Fruit fly (Drosophila melanogaster): ENCODE measurements around the gene sstn.
A peak's percentile ranks its signal among the peaks of the same experiment; 100 is the strongest.

sstn gene

dm6 chr3L:15051325-15051724, 43.2 kb downstream of the sstn start, which contains the start of gene CG43679:
Gene CG43679 (minus strand): TSS chr3L:15051425.
- TF ChIP-seq CG17912 (GFP tag; optimal IDR thresholded peaks at IDR 0.05): no peak

DNA sequence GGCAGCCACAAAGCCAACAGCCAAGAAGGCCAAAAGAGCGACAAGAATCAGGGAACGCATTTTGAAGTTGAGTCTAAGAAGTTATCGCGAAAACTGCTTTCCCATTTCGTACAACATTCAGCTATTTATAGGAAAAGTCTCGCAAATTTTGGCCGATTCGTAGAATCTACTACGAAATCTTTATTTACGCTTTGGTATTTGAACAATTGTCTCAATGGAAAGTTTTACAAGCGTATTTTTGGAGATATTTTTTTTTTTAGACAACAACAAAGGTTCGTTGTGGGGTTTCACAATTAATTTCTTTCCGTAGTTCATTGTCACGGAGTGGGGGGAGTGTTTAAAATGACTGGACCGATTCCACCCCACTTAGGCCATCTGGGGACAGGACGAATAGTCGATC, 43.8 kb downstream of the sstn start, which contains the start of gene CG12310:
TSS of gene CG12310 (minus strand) at position 101 of the 400 bp plus-strand sequence.
- no peak for TF ChIP-seq Poxn (GFP tag; IDR thresholded peaks at IDR 0.05)
- peak; percentile 45 for TF ChIP-seq CG18599 (GFP tag; optimal IDR thresholded peaks at IDR 0.05)
- no peak for TF ChIP-seq Dll (GFP tag; IDR thresholded peaks at IDR 0.05; ENCODE audit: partially characterized antibody)
- no peak for TF ChIP-seq CHES-1-like (GFP tag; optimal IDR thresholded peaks at IDR 0.05)
- TF ChIP-seq CG8478 (optimal IDR thresholded peaks at IDR 0.05): no peak
- TF ChIP-seq p53 (GFP tag; optimal IDR thresholded peaks at IDR 0.05): no peak
- peak; percentile 20 for TF ChIP-seq lab (GFP tag; optimal IDR thresholded peaks at IDR 0.05)
- TF ChIP-seq hth (optimal IDR thresholded peaks at IDR 0.05): no peak
- TF ChIP-seq CG13775 (GFP tag; optimal IDR thresholded peaks at IDR 0.05): no peak
- no peak for TF ChIP-seq CG30403 (GFP tag; optimal IDR thresholded peaks at IDR 0.05)
- peak; percentile 0 for TF ChIP-seq Hmr (GFP tag; optimal IDR thresholded peaks at IDR 0.05)
- no peak for TF ChIP-seq fd3F (GFP tag; optimal IDR thresholded peaks at IDR 0.05)
- TF ChIP-seq D19B (GFP tag; optimal IDR thresholded peaks at IDR 0.05): no peak
- no peak for TF ChIP-seq CG7745 (tag; optimal IDR thresholded peaks at IDR 0.05)
- no peak for TF ChIP-seq CG30020 (tag; optimal IDR thresholded peaks at IDR 0.05)
- no peak for TF ChIP-seq CG6813 (GFP tag; optimal IDR thresholded peaks at IDR 0.05)

DNA sequence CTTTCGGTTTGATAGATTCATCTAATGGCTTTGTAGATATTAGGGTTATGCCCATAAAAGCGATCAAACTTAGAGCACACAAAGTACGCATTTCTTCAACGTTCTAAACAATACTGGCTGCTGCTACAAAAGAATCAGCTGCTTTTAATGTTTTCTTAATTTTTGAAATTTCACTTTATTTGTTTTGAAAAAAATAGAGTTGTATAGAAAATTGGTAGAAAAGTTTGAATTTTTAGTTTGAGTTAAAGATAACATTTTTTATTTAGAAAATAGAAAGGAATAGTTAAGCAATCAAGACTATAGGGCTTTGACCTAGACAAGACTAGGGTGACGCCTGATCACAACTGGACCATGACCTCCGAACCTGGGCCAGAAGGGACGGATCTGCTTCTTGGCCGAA, 44.4 kb downstream of the sstn start, which contains the start of gene CG18581:
TSS of gene CG18581 (minus strand) at position 101 of the 400 bp plus-strand sequence.
- no peak for TF ChIP-seq fu2 (GFP tag; optimal IDR thresholded peaks at IDR 0.05)
- TF ChIP-seq Ets65A (GFP tag): peak; percentile 36

dm6 chr3L:15049395-15049794, 45.1 kb downstream of the sstn start, which contains the start of gene CG43678:
Gene CG43678 (minus strand): TSS chr3L:15049495.
- TF ChIP-seq CG18599 (GFP tag; optimal IDR thresholded peaks at IDR 0.05): peak; percentile 11
- no peak for TF ChIP-seq eve (GFP tag; optimal IDR thresholded peaks at IDR 0.05)

DNA sequence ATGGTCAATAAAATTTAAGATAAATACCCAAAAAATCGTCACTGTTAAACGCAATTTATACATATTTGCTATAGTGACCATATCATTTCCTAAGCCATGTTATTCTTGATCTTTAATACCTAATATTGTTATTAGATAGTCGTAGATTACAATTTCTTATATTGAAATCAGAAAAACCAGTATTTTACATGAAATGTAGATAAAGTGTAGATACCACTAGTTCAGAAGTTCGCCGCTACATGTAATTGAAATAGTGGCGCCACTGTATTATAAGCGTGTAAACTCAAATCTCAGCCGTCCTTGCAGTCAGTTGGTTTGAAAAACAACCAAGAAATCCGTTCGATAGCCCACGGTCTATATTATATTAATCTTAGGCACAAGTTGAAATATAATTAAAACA, 46.4 kb downstream of the sstn start:
- no peak for TF ChIP-seq eyg (GFP tag; optimal IDR thresholded peaks at IDR 0.05)
- no peak for TF ChIP-seq row (GFP tag; IDR thresholded peaks at IDR 0.05)
- TF ChIP-seq corto (GFP tag; optimal IDR thresholded peaks at IDR 0.05): no peak
- no peak for TF ChIP-seq cas (GFP tag; IDR thresholded peaks at IDR 0.05)
- no peak for TF ChIP-seq gsb (GFP tag; IDR thresholded peaks at IDR 0.05)
- TF ChIP-seq da (GFP tag; optimal IDR thresholded peaks at IDR 0.05): no peak
- TF ChIP-seq Neu2 (GFP tag; optimal IDR thresholded peaks at IDR 0.05; ENCODE audit: borderline replicate concordance): no peak
- TF ChIP-seq CG7963 (GFP tag; IDR thresholded peaks at IDR 0.05; ENCODE audit: partially characterized antibody): peak; percentile 62; the same call in 1 of the 3 replicates
- TF ChIP-seq CG17829 (tag; optimal IDR thresholded peaks at IDR 0.05): peak; percentile 2
- no peak for TF ChIP-seq oc (tag; optimal IDR thresholded peaks at IDR 0.05)
- no peak for TF ChIP-seq CG34224 (GFP tag; IDR thresholded peaks at IDR 0.05; ENCODE audit: partially characterized antibody)
- TF ChIP-seq hbn (GFP tag; IDR thresholded peaks at IDR 0.05; ENCODE audit: partially characterized antibody): no peak
- no peak for TF ChIP-seq lov (optimal IDR thresholded peaks at IDR 0.05)
- no peak for TF ChIP-seq lov (GFP tag; IDR thresholded peaks at IDR 0.05)
- TF ChIP-seq vnd (GFP tag; IDR thresholded peaks at IDR 0.05; ENCODE audit: partially characterized antibody): no peak
- no peak for TF ChIP-seq nmo (GFP tag; optimal IDR thresholded peaks at IDR 0.05)
- TF ChIP-seq CG31365 (tag; optimal IDR thresholded peaks at IDR 0.05): no peak
- no peak for TF ChIP-seq CG8765 (GFP tag; IDR thresholded peaks at IDR 0.05)
- no peak for TF ChIP-seq ttk (GFP tag; IDR thresholded peaks at IDR 0.05)
- TF ChIP-seq Deaf1 (tag; optimal IDR thresholded peaks at IDR 0.05): no peak
- no peak for TF ChIP-seq klu (GFP tag; IDR thresholded peaks at IDR 0.05)
- no peak for TF ChIP-seq Dip3 (GFP tag; optimal IDR thresholded peaks at IDR 0.05)
- TF ChIP-seq CG17568 (GFP tag; optimal IDR thresholded peaks at IDR 0.05): no peak
- peak; percentile 66 for TF ChIP-seq CG16813 (GFP tag; IDR thresholded peaks at IDR 0.05; ENCODE audit: partially characterized antibody)
- peak; percentile 43 for TF ChIP-seq zen (tag; optimal IDR thresholded peaks at IDR 0.05)
